Worm (Caenorhabditis elegans): Measurements from ENCODE around the gene F12F6.1.
A peak's percentile ranks its signal among the peaks of the same experiment; 100 is the strongest.

Gene F12F6.1

DNA sequence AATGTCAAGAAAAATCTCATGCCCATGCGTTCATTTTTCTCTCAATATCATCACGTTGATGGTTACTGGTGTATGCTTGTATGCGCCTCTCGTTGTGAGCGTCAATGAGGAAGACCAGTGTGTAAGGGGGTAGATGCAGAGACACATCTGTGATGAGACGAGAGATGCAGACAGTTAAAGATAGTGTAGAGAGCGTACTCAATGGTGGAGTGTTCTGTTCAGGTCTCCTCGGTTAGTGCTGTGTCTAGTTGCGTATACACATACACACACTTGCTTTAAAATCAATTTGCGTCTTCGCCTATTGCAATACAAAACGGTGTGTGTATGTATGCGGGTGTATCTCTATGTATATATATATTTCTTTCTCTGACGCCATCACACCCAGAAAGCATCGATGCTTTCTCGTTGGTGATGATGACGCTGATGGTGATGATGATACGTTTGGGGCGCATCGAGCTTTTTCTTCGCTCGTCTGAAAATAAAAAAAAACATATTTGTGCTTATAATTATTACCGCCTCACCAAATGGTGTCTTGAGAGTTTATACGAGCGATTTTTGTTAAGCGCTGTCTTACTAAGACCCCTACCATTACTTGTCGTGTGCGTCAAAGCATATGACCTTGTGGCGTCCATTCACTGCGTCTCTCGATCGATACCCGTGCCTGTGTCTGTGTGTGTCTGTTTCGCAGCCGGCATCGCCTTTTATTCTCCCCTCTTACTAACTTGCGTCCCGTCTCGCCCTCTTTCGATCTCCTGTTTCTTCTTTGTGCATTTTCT, 9.8 kb downstream of the F12F6.1 start, which contains the start of gene F40F11.3 (continued):
- TF ChIP-seq elt-3 (tag; optimal IDR thresholded peaks at IDR 0.05) (peak in 3 of 6 experiments; percentile 44 to 81 (median 79)), F16B12.6 (tag; optimal IDR thresholded peaks at IDR 0.05) (no peak), hlh-17 (GFP tag; optimal IDR thresholded peaks at IDR 0.05; ENCODE audit: borderline replicate concordance) (no peak), alr-1 (tag; optimal IDR thresholded peaks at IDR 0.05; ENCODE audit: borderline replicate concordance) (no peak), C34B4.2 (tag; optimal IDR thresholded peaks at IDR 0.05) (no peak), ces-1 (GFP tag; optimal IDR thresholded peaks at IDR 0.05) (peak; percentile 37), unc-86 (tag; optimal IDR thresholded peaks at IDR 0.05) (peak; percentile 67), zag-1 (tag; optimal IDR thresholded peaks at IDR 0.05) (no peak), ztf-11 (tag; optimal IDR thresholded peaks at IDR 0.05) (peak in 1 of 2 experiments; percentile 67), aly-2 (tag; optimal IDR thresholded peaks at IDR 0.05) (peak; percentile 56), pax-3 (tag; optimal IDR thresholded peaks at IDR 0.05) (peak; percentile 73), nhr-77 (tag; optimal IDR thresholded peaks at IDR 0.05) (peak; percentile 78), swsn-7 (tag; optimal IDR thresholded peaks at IDR 0.05) (peak; percentile 91), C16A3.4 (tag; optimal IDR thresholded peaks at IDR 0.05) (peak; percentile 89), lin-39 (tag; optimal IDR thresholded peaks at IDR 0.05) (peak; percentile 25), jun-1 (tag; optimal IDR thresholded peaks at IDR 0.05) (peak; percentile 90), xbp-1 (tag; optimal IDR thresholded peaks at IDR 0.05) (peak; percentile 74), nhr-47 (tag; optimal IDR thresholded peaks at IDR 0.05) (peak; percentile 87), nhr-20 (tag; optimal IDR thresholded peaks at IDR 0.05) (peak; percentile 84), zip-4 (GFP tag; optimal IDR thresholded peaks at IDR 0.05) (peak; percentile 33), nhr-84 (tag; optimal IDR thresholded peaks at IDR 0.05) (no peak), egl-27 (tag; optimal IDR thresholded peaks at IDR 0.05) (peak in 1 of 2 experiments; percentile 75), nhr-90 (tag; optimal IDR thresholded peaks at IDR 0.05; ENCODE audit: poor library complexity) (peak; percentile 78), dpl-1 (GFP tag; optimal IDR thresholded peaks at IDR 0.05) (peak; percentile 51 to 60 (median 57)), dsc-1 (tag; optimal IDR thresholded peaks at IDR 0.05) (peak; percentile 93), efl-1 (optimal IDR thresholded peaks at IDR 0.05) (peak; percentile 83 to 93), efl-1 (GFP tag; optimal IDR thresholded peaks at IDR 0.05 in 1 of 2) (peak; percentile 45 to 97), sup-37 (GFP tag; optimal IDR thresholded peaks at IDR 0.05) (no peak), ceh-63 (GFP tag; optimal IDR thresholded peaks at IDR 0.05) (no peak), efl-3 (GFP tag; optimal IDR thresholded peaks at IDR 0.05) (no peak), ceh-90 (tag; optimal IDR thresholded peaks at IDR 0.05) (no peak), irx-1 (tag; optimal IDR thresholded peaks at IDR 0.05) (peak; percentile 34), lin-15B (tag; optimal IDR thresholded peaks at IDR 0.05) (peak; percentile 23), ama-1 (optimal IDR thresholded peaks at IDR 0.05) (peak; percentile 83), snpc-4 (tag; optimal IDR thresholded peaks at IDR 0.05) (peak; percentile 56), vab-15 (tag; optimal IDR thresholded peaks at IDR 0.05) (peak; percentile 85), fkh-8 (tag; optimal IDR thresholded peaks at IDR 0.05) (peak; percentile 86), unc-30 (tag; optimal IDR thresholded peaks at IDR 0.05) (no peak), fkh-4 (tag; optimal IDR thresholded peaks at IDR 0.05; ENCODE audit: borderline replicate concordance) (peak; percentile 50), nhr-19 (GFP tag; conservative IDR thresholded peaks at IDR 0.05) (peak; percentile 83), ets-5 (GFP tag; IDR thresholded peaks at IDR 0.05) (no peak), lin-35 (GFP tag; optimal IDR thresholded peaks at IDR 0.05) (peak; percentile 77 to 84), fkh-10 (GFP tag; optimal IDR thresholded peaks at IDR 0.05) (peak; percentile 87), Y116A8C.19 (tag; optimal IDR thresholded peaks at IDR 0.05; ENCODE audit: borderline replicate concordance) (no peak), sptf-1 (tag; optimal IDR thresholded peaks at IDR 0.05) (no peak), tbx-2 (tag; optimal IDR thresholded peaks at IDR 0.05) (peak; percentile 87), ceh-88 (GFP tag; IDR thresholded peaks at IDR 0.05) (peak; percentile 63; the same call in 1 of the 2 replicates), aha-1 (tag; optimal IDR thresholded peaks at IDR 0.05) (no peak), rnt-1 (tag; optimal IDR thresholded peaks at IDR 0.05) (peak; percentile 87), elt-2 (tag; optimal IDR thresholded peaks at IDR 0.05) (peak; percentile 49), mab-9 (GFP tag; IDR thresholded peaks at IDR 0.05) (0 out of 2 replicates have a peak, but pooled peaks have one; percentile 30)

Data from whole organism, L1 larva.